Worm (Caenorhabditis elegans) whole organism, mixed stage, embryonic: Measurements from ENCODE around the gene col-120.
A peak's percentile ranks its signal among the peaks of the same experiment; 100 is the strongest.

Experiments
- M03D4.4 ChIP-seq: sonication (generic microtip); optimal IDR thresholded peaks from 2 replicates; lab custom pipeline; 2017; ENCODE audit warnings: mild to moderate bottlenecking, missing genetic modification characterization, missing compliant biosample characterization
- bed-3 ChIP-seq: fragments of 200-800 bp; sonication (Bioruptor generic); optimal IDR thresholded peaks from 3 replicates; lab custom pipeline; 2018; ENCODE audit warnings: mild to moderate bottlenecking, missing genetic modification characterization, moderate library complexity, missing compliant biosample characterization
- blmp-1 ChIP-seq: fragments of 150-350 bp; optimal IDR thresholded peaks from 2 replicates; lab custom pipeline; 2014; ENCODE audit warnings: missing biosample characterization, missing genetic modification characterization
- ceh-39 ChIP-seq: fragments of 150-350 bp; optimal IDR thresholded peaks from 2 replicates; lab custom pipeline; 2014; ENCODE audit warnings: missing biosample characterization, missing genetic modification characterization
- ceh-43 ChIP-seq: fragments of 200-800 bp; sonication (Bioruptor generic); optimal IDR thresholded peaks from 2 replicates; lab custom pipeline; 2018; ENCODE audit warnings: mild to moderate bottlenecking, missing genetic modification characterization, moderate library complexity, missing compliant biosample characterization
- ceh-83 ChIP-seq: fragments of 200-800 bp; sonication (Bioruptor generic); optimal IDR thresholded peaks from 2 replicates; lab custom pipeline; 2018; ENCODE audit warnings: mild to moderate bottlenecking, missing genetic modification characterization, missing compliant biosample characterization
- ces-1 ChIP-seq: fragments of 150-350 bp; optimal IDR thresholded peaks from 2 replicates; lab custom pipeline; 2014; ENCODE audit warnings: missing biosample characterization, missing genetic modification reagents, missing genetic modification characterization
- cnd-1 ChIP-seq: fragments of 200-800 bp; sonication (Bioruptor generic); optimal IDR thresholded peaks from 2 replicates; lab custom pipeline; 2018; ENCODE audit warnings: mild to moderate bottlenecking, missing genetic modification characterization, missing compliant biosample characterization
- drap-1 ChIP-seq: fragments of 200-800 bp; sonication (Bioruptor generic); optimal IDR thresholded peaks from 3 replicates; lab custom pipeline; 2018; ENCODE audit warnings: mild to moderate bottlenecking, missing genetic modification characterization, missing compliant biosample characterization
- elt-1 ChIP-seq: sonication (generic microtip); optimal IDR thresholded peaks from 2 replicates; lab custom pipeline; 2017; ENCODE audit warnings: missing genetic modification characterization, mild to moderate bottlenecking, missing compliant biosample characterization, antibody characterized with exemption, moderate library complexity, borderline replicate concordance; ENCODE audit not compliant: insufficient read depth
- elt-3 ChIP-seq: fragments of 150-350 bp; optimal IDR thresholded peaks from 2 replicates; lab custom pipeline; 2014; ENCODE audit warnings: missing biosample characterization, missing genetic modification characterization
- flh-1 ChIP-seq: fragments of 200-800 bp; sonication (Bioruptor generic); optimal IDR thresholded peaks from 2 replicates; lab custom pipeline; 2018; ENCODE audit warnings: mild to moderate bottlenecking, missing genetic modification characterization, moderate library complexity, missing compliant biosample characterization
- hlh-1 ChIP-seq: fragments of 150-350 bp; optimal IDR thresholded peaks from 2 replicates; lab custom pipeline; 2014; ENCODE audit warnings: missing biosample characterization, missing genetic modification reagents, missing genetic modification characterization
- lin-13 ChIP-seq: fragments of 150-350 bp; optimal IDR thresholded peaks from 2 replicates; lab custom pipeline; 2014; ENCODE audit warnings: missing biosample characterization, missing genetic modification characterization
- lin-32 ChIP-seq: fragments of 200-800 bp; sonication (Bioruptor generic); optimal IDR thresholded peaks from 2 replicates; lab custom pipeline; 2018; ENCODE audit warnings: mild to moderate bottlenecking, missing genetic modification characterization, missing compliant biosample characterization
- lsy-2 ChIP-seq: fragments of 150-350 bp; optimal IDR thresholded peaks from 2 replicates; lab custom pipeline; 2014; ENCODE audit warnings: missing biosample characterization, missing genetic modification characterization
- mep-1 ChIP-seq: fragments of 150-350 bp; optimal IDR thresholded peaks from 2 replicates; lab custom pipeline; 2017; ENCODE audit warnings: missing biosample characterization, missing genetic modification reagents, missing genetic modification characterization, inconsistent platforms
- mls-2 ChIP-seq: sonication (generic microtip); optimal IDR thresholded peaks from 2 replicates; lab custom pipeline; 2016; ENCODE audit warnings: mild to moderate bottlenecking, missing genetic modification characterization, moderate library complexity, missing compliant biosample characterization
- nhr-12 ChIP-seq: fragments of 150-350 bp; optimal IDR thresholded peaks from 2 replicates; lab custom pipeline; 2014; ENCODE audit warnings: missing biosample characterization, missing genetic modification characterization
- nhr-2 ChIP-seq: fragments of 150-350 bp; optimal IDR thresholded peaks from 2 replicates; lab custom pipeline; 2014; ENCODE audit warnings: missing biosample characterization, missing genetic modification characterization
- nhr-28 ChIP-seq: fragments of 150-350 bp; optimal IDR thresholded peaks from 2 replicates; lab custom pipeline; 2014; ENCODE audit warnings: missing biosample characterization, missing genetic modification characterization
- pha-4 ChIP-seq: fragments of 150-350 bp; optimal IDR thresholded peaks from 2 replicates; lab custom pipeline; 2018; ENCODE audit warnings: missing biosample characterization, missing genetic modification reagents, missing genetic modification characterization
- sem-2 ChIP-seq: fragments of 200-800 bp; sonication (Bioruptor generic); optimal IDR thresholded peaks from 2 replicates; lab custom pipeline; 2018; ENCODE audit warnings: mild to moderate bottlenecking, missing genetic modification characterization, missing compliant biosample characterization
- snpc-4 ChIP-seq: fragments of 150-350 bp; optimal IDR thresholded peaks from 2 replicates; lab custom pipeline; 2014; ENCODE audit warnings: missing biosample characterization, missing genetic modification characterization
- tbx-8 ChIP-seq: fragments of 200-800 bp; sonication (Bioruptor generic); optimal IDR thresholded peaks from 2 replicates; lab custom pipeline; 2018; ENCODE audit warnings: mild to moderate bottlenecking, missing genetic modification characterization, moderate library complexity, missing compliant biosample characterization
- unc-120 ChIP-seq: sonication (generic microtip); optimal IDR thresholded peaks from 2 replicates; lab custom pipeline; 2017; ENCODE audit warnings: missing genetic modification characterization, missing compliant biosample characterization; ENCODE audit not compliant: poor library complexity, severe bottlenecking
- unc-39 ChIP-seq: fragments of 150-350 bp; optimal IDR thresholded peaks from 2 replicates; lab custom pipeline; 2014; ENCODE audit warnings: missing biosample characterization, missing genetic modification characterization
- unc-62 ChIP-seq: fragments of 150-350 bp; optimal IDR thresholded peaks from 2 replicates; lab custom pipeline; 2014; ENCODE audit warnings: missing biosample characterization, missing genetic modification reagents, missing genetic modification characterization
- zip-8 ChIP-seq: fragments of 150-350 bp; optimal IDR thresholded peaks from 2 replicates; lab custom pipeline; 2014; ENCODE audit warnings: missing biosample characterization, missing genetic modification characterization
- ztf-11 ChIP-seq: fragments of 150-350 bp; optimal IDR thresholded peaks from 2 replicates; lab custom pipeline; 2014; ENCODE audit warnings: missing biosample characterization, missing genetic modification characterization

col-120 gene

DNA sequence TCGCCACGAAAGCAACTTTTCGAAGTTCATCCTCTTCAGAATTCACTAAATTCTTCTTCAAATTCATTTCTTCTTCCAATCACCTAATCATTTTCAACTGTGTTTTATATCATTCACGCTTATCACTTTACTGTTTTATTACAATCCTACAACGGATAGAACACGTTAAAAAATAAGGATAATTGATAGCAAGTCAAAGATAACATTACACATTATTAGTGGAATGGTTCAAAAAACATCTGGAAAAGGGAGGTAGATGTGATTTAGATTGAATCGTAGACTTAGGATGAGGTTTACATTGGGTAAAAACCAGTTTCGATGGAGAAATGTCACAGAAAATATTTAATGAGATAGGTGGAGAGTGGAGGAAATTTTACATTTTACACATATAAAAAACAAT, at the start of gene col-120:
col-120 (minus strand) TSS at position 101 of the 400 bp plus-strand sequence.
- TF ChIP-seq unc-39 (tag; lab: Kevin White, UChicago) (no peak), unc-120 (tag; lab: Kevin White, UChicago) (no peak)
- TF ChIP-seq, all 35 proteins: peak for 0

DNA sequence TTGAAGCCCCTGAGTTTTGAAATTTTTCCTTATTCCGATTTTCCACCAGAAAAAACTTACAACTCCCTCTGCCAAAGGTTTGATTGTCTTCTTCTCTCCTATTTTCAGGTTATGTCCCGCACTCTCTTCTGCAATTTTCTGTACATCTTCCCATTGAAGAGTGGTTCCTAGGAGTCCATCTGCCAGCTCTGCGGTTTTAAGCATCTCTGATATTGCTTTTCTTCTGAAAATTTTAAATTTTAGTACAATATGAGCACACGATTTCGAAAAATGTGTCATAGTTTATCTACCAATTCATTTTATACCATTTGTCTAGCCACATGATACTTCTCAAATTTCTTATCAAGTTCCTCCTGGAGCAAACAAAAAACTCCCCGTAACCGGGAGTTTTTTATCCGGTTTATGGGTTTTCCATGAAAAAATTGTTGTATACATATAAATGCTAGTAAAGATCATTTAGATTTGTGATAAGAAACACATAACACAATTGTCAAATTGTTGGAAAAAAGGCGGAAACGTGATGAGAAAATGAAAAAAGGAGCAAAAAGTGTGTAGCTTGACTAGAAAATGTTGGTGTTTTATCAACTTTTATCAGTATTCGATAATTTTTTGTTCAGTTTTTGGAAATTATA, 49.5 kb upstream of the col-120 start:
- TF ChIP-seq ceh-39: no peak
- TF ChIP-seq cnd-1: no peak
- no peak for TF ChIP-seq mls-2 (tag; lab: Kevin White, UChicago)
- TF ChIP-seq ces-1 (GFP tag; lab: Kevin White, UChicago): no peak
- no peak for TF ChIP-seq zip-8 (tag; lab: Kevin White, UChicago)
- TF ChIP-seq bed-3 (GFP tag; lab: Kevin White, UChicago): no peak
- TF ChIP-seq mep-1 (tag; lab: Kevin White, UChicago): no peak
- no peak for TF ChIP-seq M03D4.4
- no peak for TF ChIP-seq ceh-83
- no peak for TF ChIP-seq elt-3 (tag; lab: Kevin White, UChicago)
- TF ChIP-seq nhr-2: no peak
- TF ChIP-seq pha-4: no peak
- no peak for TF ChIP-seq snpc-4 (tag; lab: Kevin White, UChicago)

DNA sequence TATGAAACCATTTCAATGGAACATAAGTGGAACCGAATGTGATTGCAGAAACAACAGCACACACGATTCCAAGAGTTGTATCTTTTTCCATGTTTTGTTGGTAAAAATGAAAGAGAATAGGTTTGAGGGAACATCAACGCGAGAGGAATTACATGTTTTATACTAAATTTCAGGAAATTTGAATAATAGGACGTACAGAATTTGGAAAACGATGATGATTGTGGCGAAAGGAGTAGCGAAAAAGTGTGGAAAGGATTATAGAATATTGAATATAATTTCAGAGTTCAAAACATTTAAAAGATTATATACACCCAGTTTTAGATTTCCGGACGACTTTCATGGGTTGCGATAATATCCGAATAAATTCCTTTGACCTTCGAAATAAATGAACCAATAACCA, 47.4 kb upstream of the col-120 start, which contains the start of gene F49C12.6:
F49C12.6 (minus strand) TSS at position 101 of the 400 bp plus-strand sequence.
- no peak for TF ChIP-seq lin-32 (GFP tag; lab: Kevin White, UChicago)
- TF ChIP-seq blmp-1 (tag; lab: Kevin White, UChicago): no peak
- no peak for TF ChIP-seq nhr-2
- no peak for TF ChIP-seq pha-4
- TF ChIP-seq flh-1: no peak
- no peak for TF ChIP-seq unc-62 (GFP tag; lab: Kevin White, UChicago)
- TF ChIP-seq ztf-11 (tag; lab: Kevin White, UChicago): no peak
- TF ChIP-seq mep-1 (tag; lab: Kevin White, UChicago): no peak
- no peak for TF ChIP-seq drap-1
- no peak for TF ChIP-seq hlh-1 (tag; lab: Kevin White, UChicago)
- TF ChIP-seq, all 35 proteins: peak for 0

DNA sequence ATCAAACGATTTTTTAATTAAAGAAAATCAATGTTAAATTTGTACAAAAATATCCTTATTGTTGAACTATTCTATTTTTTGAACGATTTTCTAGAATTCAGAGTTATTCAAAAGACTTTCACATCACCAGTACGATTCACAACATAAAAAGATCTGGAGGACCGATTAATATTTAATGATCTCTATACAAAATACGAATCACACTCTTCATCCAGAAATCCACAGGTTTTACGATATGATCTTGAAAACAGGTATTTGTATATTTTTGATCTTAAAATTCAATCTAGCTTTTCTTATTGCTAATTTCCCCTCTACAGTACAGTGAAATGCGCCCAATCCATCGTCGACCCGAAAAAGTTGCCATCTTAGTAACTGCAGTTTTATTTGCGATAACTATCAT, 43.0 kb upstream of the col-120 start, which contains the start of gene F49C12.5:
F49C12.5 (plus strand) TSS at position 301 of the 400 bp plus-strand sequence.
- TF ChIP-seq elt-3 (tag; lab: Kevin White, UChicago) (no peak), nhr-12 (tag; lab: Kevin White, UChicago) (no peak), tbx-8 (GFP tag; lab: Kevin White, UChicago) (no peak), M03D4.4 (no peak), unc-120 (tag; lab: Kevin White, UChicago) (no peak)

DNA sequence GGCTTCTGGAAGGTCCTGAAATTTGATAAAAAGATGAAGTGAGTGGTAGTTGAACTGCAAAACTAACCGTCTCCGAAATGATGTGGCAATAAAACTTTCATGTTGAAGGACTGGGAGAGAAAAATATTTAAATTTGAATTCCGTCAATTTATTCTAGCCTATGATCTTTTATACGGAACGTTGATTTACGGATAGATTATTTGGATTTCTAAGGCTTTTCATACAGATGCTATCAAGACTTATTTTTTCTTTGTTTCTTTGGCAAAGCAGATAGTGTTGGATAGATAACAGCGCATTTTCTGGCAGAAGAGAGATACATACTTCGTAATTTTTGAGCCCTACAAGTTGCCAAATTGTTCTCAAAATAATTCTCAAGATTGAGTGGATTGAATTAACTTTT, 42.4 kb upstream of the col-120 start, which contains the start of gene F49C12.4:
F49C12.4 (minus strand) TSS at position 101 of the 400 bp plus-strand sequence.
- TF ChIP-seq lin-13 (tag; lab: Kevin White, UChicago) (no peak), M03D4.4 (no peak), elt-1 (tag; lab: Kevin White, UChicago) (peak; percentile 61), mep-1 (tag; lab: Kevin White, UChicago) (no peak), nhr-28 (tag; lab: Kevin White, UChicago) (no peak)

DNA sequence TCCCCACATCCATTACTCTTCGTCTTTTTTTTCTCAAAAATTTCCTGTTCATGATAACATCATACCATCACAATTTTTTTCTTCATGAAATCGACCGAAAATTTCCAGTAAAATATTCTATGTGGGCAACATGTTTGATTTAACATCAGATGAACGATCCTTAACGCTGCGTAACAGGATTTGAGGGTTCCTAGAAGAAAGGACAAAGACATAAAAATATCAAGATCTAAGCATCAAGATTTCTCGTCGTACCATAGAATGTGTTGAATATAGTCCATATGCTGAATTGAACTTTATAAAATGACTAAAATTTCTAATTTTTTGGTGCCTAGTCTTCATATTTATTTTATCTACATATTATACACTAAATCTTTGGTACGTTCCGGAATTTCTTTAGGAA, 38.5 kb upstream of the col-120 start, which contains the start of gene F49C12.3:
F49C12.3 (plus strand) TSS at position 301 of the 400 bp plus-strand sequence.
- TF ChIP-seq zip-8 (tag; lab: Kevin White, UChicago) (no peak), elt-1 (tag; lab: Kevin White, UChicago) (no peak), bed-3 (GFP tag; lab: Kevin White, UChicago) (no peak), lsy-2 (tag; lab: Kevin White, UChicago) (no peak), sem-2 (GFP tag; lab: Kevin White, UChicago) (no peak), elt-3 (tag; lab: Kevin White, UChicago) (no peak), ceh-43 (GFP tag; lab: Kevin White, UChicago) (no peak), mls-2 (tag; lab: Kevin White, UChicago) (no peak), nhr-12 (tag; lab: Kevin White, UChicago) (no peak), nhr-28 (tag; lab: Kevin White, UChicago) (no peak)
- TF ChIP-seq, all 35 proteins: peak for 0
